Worm (Caenorhabditis elegans): ENCODE data around the gene thn-2.

Gene thn-2

ce11 chrIV:12416629-12417404 lies 33.8 kb downstream of the thn-2 start:
- TF ChIP-seq T22C8.4 (GFP tag; IDR thresholded peaks at IDR 0.05) (peak; percentile 53; the same call in 1 of the 2 replicates), ztf-29 (GFP tag; IDR thresholded peaks at IDR 0.05) (no peak), cog-1 (tag; optimal IDR thresholded peaks at IDR 0.05) (no peak), med-1 (GFP tag; optimal IDR thresholded peaks at IDR 0.05; ENCODE audit: insufficient read depth) (peak; percentile 23), ref-1 (GFP tag; conservative IDR thresholded peaks at IDR 0.05) (0 out of 2 replicates have a peak, but pooled peaks have one; percentile 5), flt-1 (GFP tag; IDR thresholded peaks at IDR 0.05) (peak; percentile 66), tab-1 (GFP tag; IDR thresholded peaks at IDR 0.05) (peak; percentile 52; the same call in 1 of the 2 replicates), klf-2 (GFP tag; conservative IDR thresholded peaks at IDR 0.05) (no peak), ztf-23 (GFP tag; IDR thresholded peaks at IDR 0.05) (0 out of 2 replicates have a peak, but pooled peaks have one; percentile 38)

- TF ChIP-seq ztf-29 (GFP tag; IDR thresholded peaks at IDR 0.05) = no peak
- no peak for TF ChIP-seq ztf-23 (GFP tag; IDR thresholded peaks at IDR 0.05)
- TF ChIP-seq tab-1 (GFP tag; IDR thresholded peaks at IDR 0.05) = peak; percentile 76; the same call in 1 of the 2 replicates
- peak; percentile 70 for TF ChIP-seq flt-1 (GFP tag; IDR thresholded peaks at IDR 0.05)
- TF ChIP-seq ref-1 (GFP tag; conservative IDR thresholded peaks at IDR 0.05) = no peak
- TF ChIP-seq klf-2 (GFP tag; conservative IDR thresholded peaks at IDR 0.05) = no peak
- no peak for TF ChIP-seq med-1 (GFP tag; optimal IDR thresholded peaks at IDR 0.05; ENCODE audit: insufficient read depth)
Measured at ce11 chrIV:12417536-12418195, 34.7 kb downstream of the thn-2 start, which contains the start of gene F08G5.3. F08G5.3 (minus strand) TSS chrIV:12417586.

ce11 chrIV:12419291-12419690 lies 36.3 kb downstream of the thn-2 start:
- TF ChIP-seq ztf-23 (GFP tag; IDR thresholded peaks at IDR 0.05) = no peak
- TF ChIP-seq ztf-29 (GFP tag; IDR thresholded peaks at IDR 0.05) = no peak
- TF ChIP-seq T22C8.4 (GFP tag; IDR thresholded peaks at IDR 0.05) = no peak
- TF ChIP-seq cog-1 (tag; optimal IDR thresholded peaks at IDR 0.05) = no peak
- TF ChIP-seq med-1 (GFP tag; optimal IDR thresholded peaks at IDR 0.05; ENCODE audit: insufficient read depth) = no peak

- TF ChIP-seq ztf-23 (GFP tag; IDR thresholded peaks at IDR 0.05) (no peak), klf-2 (GFP tag; conservative IDR thresholded peaks at IDR 0.05) (no peak), flt-1 (GFP tag; IDR thresholded peaks at IDR 0.05) (no peak), cog-1 (tag; optimal IDR thresholded peaks at IDR 0.05) (no peak), ztf-29 (GFP tag; IDR thresholded peaks at IDR 0.05) (no peak), ref-1 (GFP tag; conservative IDR thresholded peaks at IDR 0.05) (no peak), tab-1 (GFP tag; IDR thresholded peaks at IDR 0.05) (no peak), T22C8.4 (GFP tag; IDR thresholded peaks at IDR 0.05) (no peak), med-1 (GFP tag; optimal IDR thresholded peaks at IDR 0.05; ENCODE audit: insufficient read depth) (no peak)
Measured at ce11 chrIV:12420455-12420854, 37.5 kb downstream of the thn-2 start, which contains the start of gene ugt-65. ugt-65 (plus strand) TSS chrIV:12420683.

- no peak for TF ChIP-seq T22C8.4 (GFP tag; IDR thresholded peaks at IDR 0.05)
- no peak for TF ChIP-seq flt-1 (GFP tag; IDR thresholded peaks at IDR 0.05)
- TF ChIP-seq ref-1 (GFP tag; conservative IDR thresholded peaks at IDR 0.05) = no peak
- no peak for TF ChIP-seq med-1 (GFP tag; optimal IDR thresholded peaks at IDR 0.05; ENCODE audit: insufficient read depth)
- TF ChIP-seq tab-1 (GFP tag; IDR thresholded peaks at IDR 0.05) = no peak
- TF ChIP-seq ztf-23 (GFP tag; IDR thresholded peaks at IDR 0.05) = no peak
- TF ChIP-seq cog-1 (tag; optimal IDR thresholded peaks at IDR 0.05) = no peak
Measured at ce11 chrIV:12425595-12425994, 42.6 kb downstream of the thn-2 start.

- 0 out of 2 replicates have a peak, but pooled peaks have one; percentile 10 for TF ChIP-seq klf-2 (GFP tag; conservative IDR thresholded peaks at IDR 0.05)
- TF ChIP-seq ztf-23 (GFP tag; IDR thresholded peaks at IDR 0.05) = no peak
- TF ChIP-seq tab-1 (GFP tag; IDR thresholded peaks at IDR 0.05) = 0 out of 2 replicates have a peak, but pooled peaks have one; percentile 31
Measured at ce11 chrIV:12427687-12428284, 44.8 kb downstream of the thn-2 start.

- TF ChIP-seq ztf-29 (GFP tag; IDR thresholded peaks at IDR 0.05) (no peak), ztf-23 (GFP tag; IDR thresholded peaks at IDR 0.05) (no peak), cog-1 (tag; optimal IDR thresholded peaks at IDR 0.05) (no peak), ref-1 (GFP tag; conservative IDR thresholded peaks at IDR 0.05) (no peak), klf-2 (GFP tag; conservative IDR thresholded peaks at IDR 0.05) (no peak), tab-1 (GFP tag; IDR thresholded peaks at IDR 0.05) (no peak), T22C8.4 (GFP tag; IDR thresholded peaks at IDR 0.05) (no peak), med-1 (GFP tag; optimal IDR thresholded peaks at IDR 0.05; ENCODE audit: insufficient read depth) (no peak), flt-1 (GFP tag; IDR thresholded peaks at IDR 0.05) (no peak)
Measured at ce11 chrIV:12428467-12428866, 45.5 kb downstream of the thn-2 start, which contains the start of gene col-130. col-130 (minus strand) TSS chrIV:12428516.

ce11 chrIV:12429504-12429903 lies 46.5 kb downstream of the thn-2 start:
- no peak for TF ChIP-seq ref-1 (GFP tag; conservative IDR thresholded peaks at IDR 0.05)

ce11 chrIV:12431755-12432154 lies 48.8 kb downstream of the thn-2 start:
- TF ChIP-seq tab-1 (GFP tag; IDR thresholded peaks at IDR 0.05) (no peak), ztf-23 (GFP tag; IDR thresholded peaks at IDR 0.05) (no peak), klf-2 (GFP tag; conservative IDR thresholded peaks at IDR 0.05) (no peak), cog-1 (tag; optimal IDR thresholded peaks at IDR 0.05) (no peak), T22C8.4 (GFP tag; IDR thresholded peaks at IDR 0.05) (no peak), ref-1 (GFP tag; conservative IDR thresholded peaks at IDR 0.05) (no peak), flt-1 (GFP tag; IDR thresholded peaks at IDR 0.05) (no peak), med-1 (GFP tag; optimal IDR thresholded peaks at IDR 0.05; ENCODE audit: insufficient read depth) (no peak), ztf-29 (GFP tag; IDR thresholded peaks at IDR 0.05) (no peak)
